Worm (Caenorhabditis elegans) whole organism, midembryonic: ENCODE data around the gene K02H11.4.

Experiments
- T22C8.4 ChIP-seq: fragments of 200-800 bp; sonication (Bioruptor generic); IDR thresholded peaks from 2 replicates; pipeline ENCODE4 v1.3.6; 2022; ENCODE audit warnings: missing genetic modification characterization, missing compliant biosample characterization
- cog-1 ChIP-seq: sonication (generic microtip); optimal IDR thresholded peaks from 2 replicates; lab custom pipeline; 2016; ENCODE audit warnings: missing genetic modification characterization, missing compliant biosample characterization
- flt-1 ChIP-seq: fragments of 200-800 bp; sonication (Bioruptor generic); IDR thresholded peaks from 2 replicates; pipeline ENCODE4 v1.3.6; 2022; ENCODE audit warnings: missing genetic modification characterization, missing compliant biosample characterization
- med-1 ChIP-seq: sonication (generic microtip); optimal IDR thresholded peaks from 2 replicates; lab custom pipeline; 2017; ENCODE audit warnings: missing genetic modification characterization, mild to moderate bottlenecking, missing compliant biosample characterization, antibody characterized with exemption, missing genetic modification reagents; ENCODE audit not compliant: insufficient read depth
- ref-1 ChIP-seq: fragments of 200-800 bp; sonication (Bioruptor generic); conservative IDR thresholded peaks from 2 replicates; pipeline ENCODE4 v1.3.6; 2022; ENCODE audit warnings: missing genetic modification reagents, missing genetic modification characterization, missing compliant biosample characterization
- tab-1 ChIP-seq: fragments of 200-800 bp; sonication (Bioruptor generic); IDR thresholded peaks from 2 replicates; pipeline ENCODE4 v1.3.6; 2022; ENCODE audit warnings: missing genetic modification characterization, missing compliant biosample characterization
- ztf-23 ChIP-seq: fragments of 200-800 bp; sonication (Bioruptor generic); IDR thresholded peaks from 2 replicates; pipeline ENCODE4 v1.3.6; 2022; ENCODE audit warnings: missing genetic modification reagents, missing genetic modification characterization, missing compliant biosample characterization
- ztf-29 ChIP-seq: fragments of 200-800 bp; sonication (Bioruptor generic); IDR thresholded peaks from 2 replicates; pipeline ENCODE4 v1.3.6; 2022; ENCODE audit warnings: missing genetic modification reagents, missing genetic modification characterization, missing compliant biosample characterization

DNA sequence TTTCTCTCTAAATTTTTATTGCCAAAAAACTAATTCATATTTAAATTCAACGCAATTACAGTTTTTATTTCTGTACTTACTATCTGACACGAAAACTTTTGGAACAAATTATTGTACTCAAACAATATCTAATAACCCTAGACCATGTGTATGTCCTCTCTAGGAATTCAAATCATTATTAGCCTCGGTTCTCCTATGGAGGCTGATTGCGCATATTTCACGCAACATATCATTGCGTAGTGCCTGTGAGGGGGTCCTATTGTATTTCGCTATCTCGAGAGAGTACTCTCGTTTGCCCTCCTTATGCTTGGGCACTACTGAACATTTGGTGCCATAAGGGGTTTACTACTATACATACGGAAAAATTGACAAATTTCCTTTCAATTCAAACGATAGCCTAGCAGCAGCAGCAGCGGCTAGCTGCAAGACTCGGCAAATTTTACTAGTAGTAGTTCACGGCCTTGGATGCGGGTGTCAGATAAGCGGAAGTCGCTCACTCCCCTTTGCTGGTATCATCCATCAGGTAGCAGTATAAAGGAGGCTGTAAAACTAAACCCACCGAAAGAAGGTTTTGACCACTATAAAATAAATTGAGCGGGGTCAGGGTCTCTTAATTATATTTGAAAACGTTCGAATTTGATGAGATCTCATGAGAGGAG, 47.6 kb upstream of the K02H11.4 start:
- TF ChIP-seq cog-1 (tag; lab: Kevin White, UChicago): no peak
- no peak for TF ChIP-seq ztf-29
- TF ChIP-seq T22C8.4 (GFP tag; lab: Robert Waterston, UW): no peak
- TF ChIP-seq flt-1 (GFP tag; lab: Robert Waterston, UW): no peak
- TF ChIP-seq med-1 (GFP tag; lab: Kevin White, UChicago): no peak
- TF ChIP-seq ztf-23 (GFP tag; lab: Robert Waterston, UW): no peak
- no peak for TF ChIP-seq tab-1 (GFP tag; lab: Robert Waterston, UW)
- no peak for TF ChIP-seq ref-1 (GFP tag; lab: Robert Waterston, UW)
